Fruit fly (Drosophila melanogaster): ENCODE results near the gene fu.
A peak's percentile ranks its signal among the peaks of the same experiment; 100 is the strongest.

The fu gene

dm6 chrX:18627002-18627401, 30.6 kb upstream of the fu start:
- TF ChIP-seq Eip78C (GFP tag) (peak; percentile 11), ss (GFP tag; optimal IDR thresholded peaks at IDR 0.05) (no peak)

- TF ChIP-seq spab (GFP tag; optimal IDR thresholded peaks at IDR 0.05), result no peak
- no peak for TF ChIP-seq CG8319 (GFP tag; optimal IDR thresholded peaks at IDR 0.05)
- TF ChIP-seq CG6854 (GFP tag; optimal IDR thresholded peaks at IDR 0.05), result no peak
- TF ChIP-seq Eip78C (GFP tag), result peak; percentile 51
- no peak for TF ChIP-seq CG10631 (GFP tag; optimal IDR thresholded peaks at IDR 0.05)
- TF ChIP-seq Eip75B (GFP tag; optimal IDR thresholded peaks at IDR 0.05), result no peak
- no peak for TF ChIP-seq CG3919 (GFP tag; optimal IDR thresholded peaks at IDR 0.05)
- TF ChIP-seq pdm3 (GFP tag; optimal IDR thresholded peaks at IDR 0.05), result no peak
- TF ChIP-seq vri (GFP tag; optimal IDR thresholded peaks at IDR 0.05), result peak; percentile 47
- TF ChIP-seq CG6808 (GFP tag; optimal IDR thresholded peaks at IDR 0.05), result no peak
- no peak for TF ChIP-seq Met (GFP tag; optimal IDR thresholded peaks at IDR 0.05)
Measured at dm6 chrX:18630990-18631389, 26.6 kb upstream of the fu start.

DNA sequence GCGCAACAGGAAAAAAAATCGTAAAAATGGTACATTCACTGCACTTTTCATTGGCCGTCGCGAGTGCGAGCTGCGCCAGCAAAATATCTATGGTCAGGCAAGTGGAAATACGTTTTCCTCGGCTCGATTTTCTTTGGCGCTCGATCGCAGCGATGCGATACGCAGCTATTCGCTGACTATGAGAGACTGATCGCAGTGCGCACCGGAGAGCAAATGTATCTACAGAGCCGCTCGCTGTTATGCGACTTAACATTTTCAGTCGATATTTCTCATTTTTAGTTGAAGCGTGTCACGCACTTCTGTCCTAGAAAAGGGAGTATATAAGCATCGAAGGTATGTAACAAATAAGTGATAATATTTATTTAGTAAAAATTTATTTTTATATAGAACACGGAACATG, 22.8 kb upstream of the fu start, which contains the start of gene wgn:
wgn (minus strand) TSS at position 193 of the 400 bp plus-strand sequence.
- TF ChIP-seq CG6792 (GFP tag; optimal IDR thresholded peaks at IDR 0.05) (no peak), CG10669 (GFP tag; optimal IDR thresholded peaks at IDR 0.05) (no peak), svp (GFP tag) (peak; percentile 33), net (GFP tag; optimal IDR thresholded peaks at IDR 0.05) (peak; percentile 6), dac (GFP tag; optimal IDR thresholded peaks at IDR 0.05) (no peak), CG8119 (GFP tag; IDR thresholded peaks at IDR 0.05) (peak; percentile 41; the same call in 1 of the 3 replicates), pdm3 (GFP tag; optimal IDR thresholded peaks at IDR 0.05) (no peak), CG16779 (tag; optimal IDR thresholded peaks at IDR 0.05) (peak; percentile 18), Sox14 (GFP tag; optimal IDR thresholded peaks at IDR 0.05) (no peak), CG34406 (GFP tag; optimal IDR thresholded peaks at IDR 0.05) (no peak), achi (GFP tag; optimal IDR thresholded peaks at IDR 0.05) (no peak), ss (GFP tag; optimal IDR thresholded peaks at IDR 0.05) (no peak), CG15336 (GFP tag; IDR thresholded peaks at IDR 0.05) (peak; percentile 45; the same call in 1 of the 2 replicates), eg (GFP tag; IDR thresholded peaks at IDR 0.05) (peak; percentile 58; the same call in 2 of the 3 replicates), dsx (GFP tag; optimal IDR thresholded peaks at IDR 0.05; ENCODE audit: poor library complexity, severe bottlenecking) (no peak), esn (GFP tag; optimal IDR thresholded peaks at IDR 0.05) (no peak), CG32006 (GFP tag; optimal IDR thresholded peaks at IDR 0.05) (no peak), topi (GFP tag; optimal IDR thresholded peaks at IDR 0.05) (no peak), CG6276 (GFP tag; optimal IDR thresholded peaks at IDR 0.05) (peak; percentile 29), CG9139 (GFP tag; optimal IDR thresholded peaks at IDR 0.05) (no peak), CG3032 (tag; optimal IDR thresholded peaks at IDR 0.05) (no peak), Sox102F (GFP tag; optimal IDR thresholded peaks at IDR 0.05) (no peak), Ets96B (tag; optimal IDR thresholded peaks at IDR 0.05) (no peak), Sox15 (GFP tag; optimal IDR thresholded peaks at IDR 0.05) (no peak), Gug (GFP tag; IDR thresholded peaks at IDR 0.05) (no peak), CG8319 (GFP tag; optimal IDR thresholded peaks at IDR 0.05) (no peak), Hr39 (GFP tag; optimal IDR thresholded peaks at IDR 0.05) (no peak), Hr4 (GFP tag; optimal IDR thresholded peaks at IDR 0.05) (no peak), OdsH (GFP tag; optimal IDR thresholded peaks at IDR 0.05) (no peak), Eip93F (GFP tag; optimal IDR thresholded peaks at IDR 0.05) (peak; percentile 23), vri (GFP tag; optimal IDR thresholded peaks at IDR 0.05) (no peak), CG6854 (GFP tag; optimal IDR thresholded peaks at IDR 0.05) (no peak), CG6808 (GFP tag; optimal IDR thresholded peaks at IDR 0.05) (peak; percentile 13), CG10631 (GFP tag; optimal IDR thresholded peaks at IDR 0.05) (no peak), spab (GFP tag; optimal IDR thresholded peaks at IDR 0.05) (no peak)
